Worm (Caenorhabditis elegans) whole organism, midembryonic: ENCODE measurements around the gene irld-6.

Experiments used
- T22C8.4 ChIP-seq: fragments of 200-800 bp; sonication (Bioruptor generic); IDR thresholded peaks from 2 replicates; pipeline ENCODE4 v1.3.6; 2022; ENCODE audit warnings: missing genetic modification characterization, missing compliant biosample characterization
- cog-1 ChIP-seq: sonication (generic microtip); optimal IDR thresholded peaks from 2 replicates; lab custom pipeline; 2016; ENCODE audit warnings: missing genetic modification characterization, missing compliant biosample characterization
- flt-1 ChIP-seq: fragments of 200-800 bp; sonication (Bioruptor generic); IDR thresholded peaks from 2 replicates; pipeline ENCODE4 v1.3.6; 2022; ENCODE audit warnings: missing genetic modification characterization, missing compliant biosample characterization
- klf-2 ChIP-seq: fragments of 200-800 bp; sonication (Bioruptor generic); conservative IDR thresholded peaks from 2 replicates; pipeline ENCODE4 v1.3.6; 2022; ENCODE audit warnings: missing genetic modification reagents, missing genetic modification characterization, missing compliant biosample characterization
- med-1 ChIP-seq: sonication (generic microtip); optimal IDR thresholded peaks from 2 replicates; lab custom pipeline; 2017; ENCODE audit warnings: missing genetic modification characterization, mild to moderate bottlenecking, missing compliant biosample characterization, antibody characterized with exemption, missing genetic modification reagents; ENCODE audit not compliant: insufficient read depth
- ref-1 ChIP-seq: fragments of 200-800 bp; sonication (Bioruptor generic); conservative IDR thresholded peaks from 2 replicates; pipeline ENCODE4 v1.3.6; 2022; ENCODE audit warnings: missing genetic modification reagents, missing genetic modification characterization, missing compliant biosample characterization
- tab-1 ChIP-seq: fragments of 200-800 bp; sonication (Bioruptor generic); IDR thresholded peaks from 2 replicates; pipeline ENCODE4 v1.3.6; 2022; ENCODE audit warnings: missing genetic modification characterization, missing compliant biosample characterization
- ztf-23 ChIP-seq: fragments of 200-800 bp; sonication (Bioruptor generic); IDR thresholded peaks from 2 replicates; pipeline ENCODE4 v1.3.6; 2022; ENCODE audit warnings: missing genetic modification reagents, missing genetic modification characterization, missing compliant biosample characterization
- ztf-29 ChIP-seq: fragments of 200-800 bp; sonication (Bioruptor generic); IDR thresholded peaks from 2 replicates; pipeline ENCODE4 v1.3.6; 2022; ENCODE audit warnings: missing genetic modification reagents, missing genetic modification characterization, missing compliant biosample characterization

The irld-6 gene

DNA sequence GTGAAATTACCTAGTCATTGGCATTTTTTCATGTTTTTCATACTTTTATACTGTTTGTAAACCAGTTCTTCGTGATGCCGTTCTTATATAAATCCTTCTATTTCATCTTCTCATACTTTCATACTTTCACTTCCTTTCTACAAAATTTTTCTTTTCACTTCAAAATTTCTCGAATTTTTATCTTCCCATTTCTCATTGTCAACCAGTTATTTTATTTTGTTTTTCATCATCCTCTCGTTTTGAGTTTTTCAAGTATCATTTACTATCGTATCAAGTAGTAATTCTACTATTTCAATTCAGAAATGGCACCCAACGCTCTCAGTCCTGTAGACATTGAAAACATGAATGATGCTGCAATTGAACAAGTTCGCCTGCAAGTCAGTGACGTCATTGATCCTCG is 2.1 kb upstream of the irld-6 start, which contains the start of gene F28H7.8:
TSS of gene F28H7.8 (plus strand) at position 301 of the 400 bp plus-strand sequence.
- TF ChIP-seq flt-1 (GFP tag; lab: Robert Waterston, UW) (no peak), med-1 (no peak), tab-1 (GFP tag; lab: Robert Waterston, UW) (no peak), cog-1 (tag; lab: Kevin White, UChicago) (no peak), klf-2 (GFP tag; lab: Robert Waterston, UW) (no peak), ztf-23 (GFP tag; lab: Robert Waterston, UW) (no peak), ztf-29 (GFP tag; lab: Robert Waterston, UW) (no peak), T22C8.4 (GFP tag; lab: Robert Waterston, UW) (no peak), ref-1 (GFP tag; lab: Robert Waterston, UW) (no peak)

DNA sequence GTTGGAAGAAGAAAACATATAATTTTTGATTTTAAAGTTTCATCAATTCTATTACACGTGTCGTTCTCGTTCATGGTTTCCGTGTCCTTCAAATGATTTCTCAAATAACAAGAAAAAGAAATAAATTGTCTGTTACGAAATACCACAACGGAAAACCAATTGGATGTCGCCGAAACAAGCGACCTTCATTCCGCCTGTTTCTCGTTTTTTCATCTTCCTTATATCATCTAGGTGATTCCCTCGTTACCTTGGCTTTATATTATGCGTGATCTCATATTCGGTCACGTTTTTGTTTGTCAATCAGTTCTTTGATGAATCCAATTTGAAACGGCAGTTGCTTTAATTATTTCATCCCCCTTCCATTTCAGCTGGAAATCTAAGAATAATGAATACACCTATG is 530 bp upstream of the irld-6 start:
- no peak for TF ChIP-seq cog-1 (tag; lab: Kevin White, UChicago)
- TF ChIP-seq flt-1 (GFP tag; lab: Robert Waterston, UW), result no peak
- no peak for TF ChIP-seq ztf-23 (GFP tag; lab: Robert Waterston, UW)
- no peak for TF ChIP-seq med-1
- TF ChIP-seq T22C8.4 (GFP tag; lab: Robert Waterston, UW), result no peak
- no peak for TF ChIP-seq ztf-29 (GFP tag; lab: Robert Waterston, UW)
- TF ChIP-seq ref-1 (GFP tag; lab: Robert Waterston, UW), result no peak
- TF ChIP-seq tab-1 (GFP tag; lab: Robert Waterston, UW), result no peak
- no peak for TF ChIP-seq klf-2 (GFP tag; lab: Robert Waterston, UW)

- TF ChIP-seq ref-1 (GFP tag; lab: Robert Waterston, UW), result no peak
- TF ChIP-seq T22C8.4 (GFP tag; lab: Robert Waterston, UW), result no peak
- TF ChIP-seq tab-1 (GFP tag; lab: Robert Waterston, UW), result no peak
- no peak for TF ChIP-seq flt-1 (GFP tag; lab: Robert Waterston, UW)
- no peak for TF ChIP-seq ztf-29 (GFP tag; lab: Robert Waterston, UW)
- no peak for TF ChIP-seq klf-2 (GFP tag; lab: Robert Waterston, UW)
- TF ChIP-seq ztf-23 (GFP tag; lab: Robert Waterston, UW), result no peak
- TF ChIP-seq cog-1 (tag; lab: Kevin White, UChicago), result no peak
- TF ChIP-seq med-1, result no peak
These were observed 2.5 kb downstream of the irld-6 start, which contains the start of gene F28H7.7 for ce11 chrV:10754050-10754449. Gene F28H7.7, minus strand, starts transcription at chrV:10754150.

ce11 chrV:10750630-10751029 is 6.0 kb downstream of the irld-6 start, which contains the start of gene F28H7.3:
Gene F28H7.3, minus strand, starts transcription at chrV:10750788.
- TF ChIP-seq klf-2 (GFP tag; lab: Robert Waterston, UW) (no peak), tab-1 (GFP tag; lab: Robert Waterston, UW) (no peak), ztf-29 (GFP tag; lab: Robert Waterston, UW) (no peak), flt-1 (GFP tag; lab: Robert Waterston, UW) (no peak), ref-1 (GFP tag; lab: Robert Waterston, UW) (no peak), med-1 (no peak), cog-1 (tag; lab: Kevin White, UChicago) (no peak), T22C8.4 (GFP tag; lab: Robert Waterston, UW) (no peak), ztf-23 (GFP tag; lab: Robert Waterston, UW) (no peak)

DNA sequence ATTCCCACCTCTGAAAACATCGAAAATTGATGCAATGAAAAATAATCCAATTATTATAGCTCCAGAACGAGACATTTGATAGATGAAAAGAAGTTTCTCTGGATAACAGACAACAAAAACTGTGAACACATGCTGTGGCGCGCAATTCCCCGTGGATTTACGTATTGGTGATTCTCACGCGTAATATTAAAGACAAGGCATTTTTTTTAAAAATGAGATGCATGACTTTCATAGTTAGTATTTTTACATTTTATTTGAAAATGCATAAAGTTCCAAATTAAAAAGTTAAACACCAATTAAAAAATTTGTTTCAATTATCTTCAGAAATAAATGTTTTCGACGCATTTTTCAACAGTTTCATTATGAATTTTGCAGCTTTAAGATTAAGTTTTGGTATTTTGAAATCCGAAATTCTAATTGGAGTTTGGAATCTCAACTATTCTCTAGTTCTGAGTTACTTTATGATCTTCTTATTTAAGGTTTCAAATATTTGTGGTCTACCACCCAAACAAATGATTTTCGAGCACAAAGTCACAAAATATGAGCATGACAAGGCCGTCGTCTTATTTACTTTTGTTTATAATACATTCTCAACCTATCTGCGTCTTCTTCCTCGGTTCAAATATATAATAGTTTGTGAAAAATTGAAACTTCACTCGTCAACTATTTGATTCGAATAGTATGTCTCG is 9.2 kb downstream of the irld-6 start, which contains the start of the genes selt-1.2 and F28H7.2:
TSS of gene selt-1.2 (minus strand) at position 101 of the 689 bp plus-strand sequence.
TSS of gene F28H7.2 (plus strand) at position 639 of the 689 bp plus-strand sequence.
- TF ChIP-seq flt-1 (GFP tag; lab: Robert Waterston, UW) (no peak), ztf-23 (GFP tag; lab: Robert Waterston, UW) (no peak), ztf-29 (GFP tag; lab: Robert Waterston, UW) (no peak), klf-2 (GFP tag; lab: Robert Waterston, UW) (no peak), T22C8.4 (GFP tag; lab: Robert Waterston, UW) (no peak), ref-1 (GFP tag; lab: Robert Waterston, UW) (no peak), med-1 (no peak), tab-1 (GFP tag; lab: Robert Waterston, UW) (no peak), cog-1 (tag; lab: Kevin White, UChicago) (no peak)

- TF ChIP-seq ztf-29 (GFP tag; lab: Robert Waterston, UW), result no peak
- no peak for TF ChIP-seq tab-1 (GFP tag; lab: Robert Waterston, UW)
- no peak for TF ChIP-seq med-1
- no peak for TF ChIP-seq ztf-23 (GFP tag; lab: Robert Waterston, UW)
These were observed 11.6 kb downstream of the irld-6 start, which contains the start of gene srj-21 for ce11 chrV:10745034-10745433. Gene srj-21, plus strand, starts transcription at chrV:10745334.

DNA sequence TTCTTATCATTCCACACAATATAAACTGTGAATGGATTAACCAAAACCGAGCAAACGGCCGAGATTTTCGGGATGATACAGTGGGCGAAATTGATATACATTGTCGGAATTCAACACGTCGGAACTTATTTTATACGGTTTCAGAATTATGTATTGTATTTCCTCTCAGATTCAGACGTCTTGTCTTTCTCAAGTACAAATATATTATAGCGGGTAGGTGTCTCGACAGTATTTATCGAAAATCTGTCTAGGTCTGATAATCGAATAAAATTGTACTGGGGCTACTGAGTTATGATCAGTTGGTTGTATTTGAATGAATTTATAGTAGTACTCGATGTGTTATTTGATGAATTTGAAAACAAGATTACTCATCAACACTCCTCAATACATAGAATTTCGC is 12.9 kb downstream of the irld-6 start, which contains the start of gene srj-22:
TSS of gene srj-22 (minus strand) at position 101 of the 400 bp plus-strand sequence.
- TF ChIP-seq cog-1 (tag; lab: Kevin White, UChicago), result no peak
- TF ChIP-seq klf-2 (GFP tag; lab: Robert Waterston, UW), result no peak

ce11 chrV:10741357-10741756 is 15.2 kb downstream of the irld-6 start, which contains the start of gene ZC302.3:
Gene ZC302.3, minus strand, starts transcription at chrV:10741457.
- no peak for TF ChIP-seq tab-1 (GFP tag; lab: Robert Waterston, UW)
- TF ChIP-seq cog-1 (tag; lab: Kevin White, UChicago), result no peak
- TF ChIP-seq med-1, result no peak
- no peak for TF ChIP-seq klf-2 (GFP tag; lab: Robert Waterston, UW)
- no peak for TF ChIP-seq flt-1 (GFP tag; lab: Robert Waterston, UW)
- no peak for TF ChIP-seq ztf-29 (GFP tag; lab: Robert Waterston, UW)
- TF ChIP-seq ref-1 (GFP tag; lab: Robert Waterston, UW), result no peak
- TF ChIP-seq T22C8.4 (GFP tag; lab: Robert Waterston, UW), result no peak
- no peak for TF ChIP-seq ztf-23 (GFP tag; lab: Robert Waterston, UW)

DNA sequence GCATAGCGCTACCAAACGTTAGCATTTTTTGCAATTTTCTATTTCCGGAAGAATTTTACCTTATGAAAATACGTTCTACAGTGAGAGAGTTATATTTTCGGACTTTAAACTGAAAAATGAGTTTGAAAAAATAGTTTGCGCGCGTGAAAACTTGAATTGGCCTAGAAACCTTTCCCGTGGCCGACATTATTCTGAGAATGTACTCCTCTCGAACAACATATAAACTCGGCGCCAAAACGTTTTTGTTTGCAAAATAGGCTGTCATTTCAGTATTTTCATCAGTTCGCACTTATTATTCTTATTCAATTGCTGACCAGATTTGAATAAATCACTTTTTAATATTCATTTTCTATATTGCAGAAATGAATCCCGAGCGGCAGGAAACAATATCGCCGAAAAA is 19.8 kb downstream of the irld-6 start, which contains the start of the genes mre-11 and wdr-5.3:
TSS of gene mre-11 (minus strand) at position 113 of the 400 bp plus-strand sequence.
TSS of gene wdr-5.3 (plus strand) at position 361 of the 400 bp plus-strand sequence.
- TF ChIP-seq flt-1 (GFP tag; lab: Robert Waterston, UW) (no peak), med-1 (no peak), ztf-29 (GFP tag; lab: Robert Waterston, UW) (no peak), klf-2 (GFP tag; lab: Robert Waterston, UW) (no peak)
